Worm (Caenorhabditis elegans) whole organism, L2 larva: ENCODE results near the gene rict-1.

Experiments
- F13H6.1 ChIP-seq: sonication (generic microtip); optimal IDR thresholded peaks from 2 replicates; lab custom pipeline; 2016; ENCODE audit warnings: missing genetic modification characterization, missing compliant biosample characterization
- ama-1 ChIP-seq: fragments of 150-350 bp; optimal IDR thresholded peaks from 2 replicates; lab custom pipeline; 2018; ENCODE audit warnings: inconsistent platforms
- elt-1 ChIP-seq: fragments of 150-350 bp; optimal IDR thresholded peaks from 2 replicates; lab custom pipeline; 2014; ENCODE audit warnings: missing biosample characterization, missing genetic modification characterization
- gmeb-1 ChIP-seq: fragments of 150-350 bp; optimal IDR thresholded peaks from 2 replicates; lab custom pipeline; 2014; ENCODE audit warnings: missing biosample characterization, missing genetic modification characterization
- lin-39 ChIP-seq: fragments of 150-350 bp; optimal IDR thresholded peaks from 2 replicates; lab custom pipeline; 2014; ENCODE audit warnings: missing biosample characterization, missing genetic modification reagents, missing genetic modification characterization
- snpc-4 ChIP-seq: fragments of 150-350 bp; optimal IDR thresholded peaks from 2 replicates; lab custom pipeline; 2014; ENCODE audit warnings: missing biosample characterization, missing genetic modification characterization
- unc-39 ChIP-seq: fragments of 150-350 bp; optimal IDR thresholded peaks from 2 replicates; lab custom pipeline; 2014; ENCODE audit warnings: missing biosample characterization, missing genetic modification characterization

ce11 chrII:13107719-13108118 lies 8.9 kb downstream of the rict-1 start, which contains the start of gene pqn-32:
- TF ChIP-seq elt-1 (no peak), F13H6.1 (no peak), ama-1 (no peak), gmeb-1 (tag; lab: Kevin White, UChicago) (no peak), lin-39 (tag; lab: Kevin White, UChicago) (no peak), unc-39 (no peak), snpc-4 (no peak)
